Worm (Caenorhabditis elegans) whole organism, L4/young adult: ENCODE data around the gene ZK1320.2.

Experiments used
- dao-5 ChIP-seq: sonication (generic microtip); optimal IDR thresholded peaks from 2 replicates; lab custom pipeline; 2016; ENCODE audit warnings: missing genotype, missing genetic modification characterization, moderate library complexity, missing compliant biosample characterization
- him-1 ChIP-seq: sonication (generic microtip); optimal IDR thresholded peaks from 2 replicates; lab custom pipeline; 2016; ENCODE audit warnings: missing genotype, missing genetic modification reagents, missing genetic modification characterization, missing compliant biosample characterization

DNA sequence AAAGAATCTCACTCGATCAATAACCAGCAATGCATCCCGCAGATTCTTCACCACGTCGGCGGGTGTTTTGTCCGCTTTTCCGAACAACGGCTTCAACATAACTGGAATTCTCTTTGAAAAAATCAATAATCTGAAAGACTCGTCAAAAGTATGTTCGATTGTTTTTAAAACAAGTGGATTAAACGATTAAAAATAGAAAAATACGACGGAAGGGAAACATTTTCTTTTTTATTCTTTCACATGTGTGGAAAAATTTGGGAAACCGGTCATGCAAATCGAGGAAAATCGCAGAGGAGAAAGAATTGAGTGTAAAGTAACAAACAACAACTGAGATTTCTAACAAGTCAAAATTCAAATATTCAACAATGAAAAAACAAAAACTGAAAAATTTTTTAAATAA, 44.8 kb upstream of the ZK1320.2 start, which contains the start of gene mop-25.2:
- TF ChIP-seq him-1 (tag; lab: Kevin White, UChicago) (no peak), dao-5 (no peak)
